Fruit fly (Drosophila melanogaster): ENCODE results near the gene Galphaf.

The Galphaf gene

DNA sequence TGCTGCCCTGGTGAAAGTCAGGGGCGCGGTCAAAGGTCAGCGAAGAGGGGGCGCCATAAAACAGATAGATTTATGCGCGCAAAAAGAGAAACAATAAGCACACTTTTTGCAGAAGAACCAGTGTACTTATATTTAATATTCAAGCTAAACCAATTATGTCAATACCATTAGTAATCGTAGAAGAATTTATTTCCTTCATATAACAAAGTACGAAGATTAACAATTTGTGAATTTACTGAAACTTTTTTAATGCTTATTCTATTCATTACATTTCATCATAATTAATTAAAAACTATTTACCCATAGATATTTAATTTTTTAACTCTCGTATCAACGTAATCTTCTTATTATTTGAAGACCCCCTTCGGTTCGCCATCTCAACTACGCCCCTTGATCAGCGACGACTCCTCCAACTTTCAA, 25.6 kb downstream of the Galphaf start (continued):
- TF ChIP-seq CG6813 (GFP tag; optimal IDR thresholded peaks at IDR 0.05) (peak; percentile 22), shn (GFP tag; optimal IDR thresholded peaks at IDR 0.05) (no peak), Dll (GFP tag; IDR thresholded peaks at IDR 0.05; ENCODE audit: partially characterized antibody) (no peak), Stat92E (GFP tag; optimal IDR thresholded peaks at IDR 0.05) (no peak), Spps (tag; optimal IDR thresholded peaks at IDR 0.05) (peak; percentile 22), amos (GFP tag; IDR thresholded peaks at IDR 0.05; ENCODE audit: partially characterized antibody) (no peak), Xbp1 (GFP tag; optimal IDR thresholded peaks at IDR 0.05) (peak; percentile 63), Atf6 (GFP tag; IDR thresholded peaks at IDR 0.05) (no peak), unc-4 (GFP tag; IDR thresholded peaks at IDR 0.05; ENCODE audit: partially characterized antibody) (no peak), D19B (GFP tag; optimal IDR thresholded peaks at IDR 0.05) (no peak), CG3995 (GFP tag; optimal IDR thresholded peaks at IDR 0.05) (no peak), ap (GFP tag; IDR thresholded peaks at IDR 0.05) (0 out of 2 replicates have a peak, but pooled peaks have one; percentile 29), Kr (GFP tag; optimal IDR thresholded peaks at IDR 0.05) (no peak), CG12219 (GFP tag; optimal IDR thresholded peaks at IDR 0.05) (peak; percentile 30), sr (GFP tag; IDR thresholded peaks at IDR 0.05) (no peak), Max (GFP tag; optimal IDR thresholded peaks at IDR 0.05) (peak; percentile 27), CG17328 (GFP tag; IDR thresholded peaks at IDR 0.05) (no peak), aop (GFP tag; IDR thresholded peaks at IDR 0.05) (no peak), CG14667 (GFP tag; IDR thresholded peaks at IDR 0.05) (0 out of 2 replicates have a peak, but pooled peaks have one; percentile 40), CG8944 (GFP tag; optimal IDR thresholded peaks at IDR 0.05) (peak; percentile 20), Med (GFP tag) (peak; percentile 23), CG2712 (tag; optimal IDR thresholded peaks at IDR 0.05) (peak; percentile 86), CG11456 (GFP tag; IDR thresholded peaks at IDR 0.05) (no peak), Six4 (GFP tag; optimal IDR thresholded peaks at IDR 0.05) (peak; percentile 47), CG12659 (GFP tag; optimal IDR thresholded peaks at IDR 0.05) (peak; percentile 57), CG11093 (GFP tag; IDR thresholded peaks at IDR 0.05) (peak; percentile 56; the same call in 1 of the 3 replicates), Ets97D (GFP tag; optimal IDR thresholded peaks at IDR 0.05) (no peak), ato (GFP tag; IDR thresholded peaks at IDR 0.05; ENCODE audit: partially characterized antibody) (no peak), Atf-2 (GFP tag; optimal IDR thresholded peaks at IDR 0.05) (peak; percentile 13), D (optimal IDR thresholded peaks at IDR 0.05) (no peak), D (GFP tag; optimal IDR thresholded peaks at IDR 0.05) (peak; percentile 80), CG13775 (GFP tag; optimal IDR thresholded peaks at IDR 0.05) (peak; percentile 46), CG18764 (GFP tag; optimal IDR thresholded peaks at IDR 0.05) (peak; percentile 46), CHES-1-like (GFP tag; optimal IDR thresholded peaks at IDR 0.05) (no peak), al (GFP tag; IDR thresholded peaks at IDR 0.05) (no peak), CG4424 (GFP tag; optimal IDR thresholded peaks at IDR 0.05) (peak; percentile 71), chm (GFP tag; IDR thresholded peaks at IDR 0.05) (no peak), crc (GFP tag; optimal IDR thresholded peaks at IDR 0.05) (no peak), ci (GFP tag; IDR thresholded peaks at IDR 0.05) (peak; percentile 49; the same call in 1 of the 3 replicates), eyg (GFP tag; optimal IDR thresholded peaks at IDR 0.05) (no peak), CG12744 (GFP tag; optimal IDR thresholded peaks at IDR 0.05) (no peak), Vsx1 (GFP tag; optimal IDR thresholded peaks at IDR 0.05) (no peak), CG11247 (GFP tag; IDR thresholded peaks at IDR 0.05) (peak; percentile 42; the same call in 1 of the 2 replicates), bab2 (GFP tag; optimal IDR thresholded peaks at IDR 0.05) (no peak), psq (GFP tag; optimal IDR thresholded peaks at IDR 0.05) (no peak), Bgb (GFP tag; IDR thresholded peaks at IDR 0.05; ENCODE audit: partially characterized antibody) (no peak), CG4360 (GFP tag; IDR thresholded peaks at IDR 0.05) (no peak), nom (GFP tag; optimal IDR thresholded peaks at IDR 0.05) (peak; percentile 26), tio (GFP tag; optimal IDR thresholded peaks at IDR 0.05) (peak; percentile 53), dm (GFP tag; optimal IDR thresholded peaks at IDR 0.05) (no peak), zfh1 (GFP tag; IDR thresholded peaks at IDR 0.05) (peak; percentile 63; the same call in 1 of the 3 replicates), Hmx (GFP tag; optimal IDR thresholded peaks at IDR 0.05) (no peak)

All from whole organism, embryonic.